Worm (Caenorhabditis elegans): Measurements from ENCODE around the gene rpl-9.

DNA sequence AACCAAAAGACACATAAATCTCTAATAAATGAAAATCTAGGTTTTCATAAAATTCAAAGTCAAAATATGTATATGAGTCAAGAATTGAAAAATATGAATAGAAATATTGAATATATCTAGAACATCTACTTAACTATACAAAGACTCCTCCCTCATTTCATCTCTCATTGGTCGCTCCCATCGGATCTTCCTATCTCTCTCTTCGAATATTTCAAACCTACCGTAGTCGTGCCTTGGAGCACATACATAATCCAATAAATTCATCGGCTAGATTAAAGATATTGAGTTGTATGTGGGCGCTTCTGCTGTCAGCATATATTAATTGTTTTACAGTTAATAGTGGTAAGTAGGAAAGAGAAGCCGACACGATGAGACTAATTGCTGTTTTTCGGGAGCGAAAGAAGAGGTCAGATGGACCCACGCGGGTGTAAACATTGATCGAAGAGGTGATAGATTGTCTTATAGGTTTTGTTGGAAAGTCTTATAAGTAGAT is 45.6 kb downstream of the rpl-9 start:
- TF ChIP-seq him-1 (tag; optimal IDR thresholded peaks at IDR 0.05) (no peak), W03F9.2 (tag; optimal IDR thresholded peaks at IDR 0.05) (no peak)

Measured in whole organism, L4/young adult.